Worm (Caenorhabditis elegans): Measurements from ENCODE around the gene F21C10.1.
"Not testable (repeated sequence)": the region's sequence is repeated elsewhere in the genome, so short reads cannot be mapped to it uniquely, and the experiment has no call there.

F21C10.1 gene

DNA sequence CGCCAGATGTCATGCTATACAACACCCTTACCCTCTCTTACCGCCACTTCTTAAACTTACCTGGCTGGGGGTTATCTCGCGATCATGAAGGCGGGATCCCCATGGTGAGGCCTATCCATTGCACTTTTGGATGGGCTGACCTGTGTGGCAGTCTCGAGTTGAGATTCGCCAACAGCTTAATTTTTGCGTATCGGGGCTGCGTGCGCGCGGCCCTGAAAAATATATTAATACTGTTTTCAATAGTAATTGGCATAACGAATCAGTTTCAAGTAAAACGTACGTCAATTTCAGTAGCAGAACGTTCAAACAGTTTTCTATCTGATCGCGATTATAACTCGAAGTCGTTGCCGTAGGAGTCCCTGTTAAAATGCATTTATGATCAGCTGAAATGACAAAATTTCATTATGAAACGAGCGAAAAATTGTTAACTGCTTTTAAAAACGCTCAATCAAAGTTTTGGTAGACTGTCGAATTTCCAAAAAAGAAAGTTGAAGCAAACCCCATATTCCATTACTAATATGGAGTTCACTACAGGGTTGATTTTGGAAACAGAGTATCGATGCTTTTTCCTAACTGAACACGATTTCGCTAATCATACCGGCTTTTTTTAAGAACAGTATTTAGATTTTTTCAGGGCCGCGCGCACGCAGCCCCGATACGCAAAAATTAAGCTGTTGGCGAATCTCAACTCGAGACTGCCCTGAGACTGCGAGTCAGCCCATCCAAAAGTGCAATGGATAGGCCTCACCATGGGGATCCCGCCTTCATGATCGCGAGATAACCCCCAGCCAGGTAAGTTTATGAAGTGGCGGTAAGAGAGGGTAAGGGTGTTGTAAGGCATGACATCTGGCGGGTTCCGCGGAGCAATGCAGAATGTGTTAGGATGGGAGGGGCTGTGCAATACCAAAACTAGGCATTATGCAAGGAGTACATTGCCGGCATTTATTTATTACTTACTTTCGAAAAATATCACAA lies 41.0 kb upstream of the F21C10.1 start:
- TF ChIP-seq tra-1 (GFP tag; IDR thresholded peaks at IDR 0.05) (0 out of 2 replicates have a peak, but pooled peaks have one; percentile 11), lim-7 (GFP tag; IDR thresholded peaks at IDR 0.05) (peak; percentile 33; the same call in 1 of the 2 replicates), snpc-1.2 (GFP tag; IDR thresholded peaks at IDR 0.05) (peak; percentile 66), daf-19 (GFP tag; conservative IDR thresholded peaks at IDR 0.05) (0 out of 2 replicates have a peak, but pooled peaks have one; percentile 51), set-16 (GFP tag; IDR thresholded peaks at IDR 0.05) (peak; percentile 30), mes-2 (tag; optimal IDR thresholded peaks at IDR 0.05; ENCODE audit: poor library complexity, severe bottlenecking) (peak; percentile 15), unc-62 (GFP tag; optimal IDR thresholded peaks at IDR 0.05 in 1 of 2) (peak in 1 of 2 experiments; percentile 49), zfp-3 (GFP tag; conservative IDR thresholded peaks at IDR 0.05) (peak; percentile 82), mdt-29 (GFP tag; IDR thresholded peaks at IDR 0.05) (peak; percentile 11; the same call in 1 of the 2 replicates), lin-38 (GFP tag; IDR thresholded peaks at IDR 0.05) (0 out of 2 replicates have a peak, but pooled peaks have one; percentile 16), egl-43 (GFP tag; IDR thresholded peaks at IDR 0.05) (peak; percentile 64; the same call in 1 of the 2 replicates), ctbp-1 (GFP tag; IDR thresholded peaks at IDR 0.05) (peak; percentile 31; the same call in 1 of the 2 replicates), ceh-44 (GFP tag; IDR thresholded peaks at IDR 0.05) (0 out of 2 replicates have a peak, but pooled peaks have one; percentile 4)
- not testable (repeated sequence) for TF ChIP-seq unc-62 (tag; optimal IDR thresholded peaks at IDR 0.05)

ce11 chrV:9092209-9092608 lies 39.9 kb upstream of the F21C10.1 start, which contains the start of gene T27E4.1:
Gene T27E4.1, plus strand, starts transcription at chrV:9092345.
- TF ChIP-seq ctbp-1 (GFP tag; IDR thresholded peaks at IDR 0.05) (no peak), nhr-10 (tag; optimal IDR thresholded peaks at IDR 0.05) (no peak), dmd-9 (GFP tag; IDR thresholded peaks at IDR 0.05) (no peak), ceh-32 (tag; optimal IDR thresholded peaks at IDR 0.05; ENCODE audit: poor library complexity) (no peak), daf-12 (tag; optimal IDR thresholded peaks at IDR 0.05) (no peak), fkh-10 (GFP tag; optimal IDR thresholded peaks at IDR 0.05) (peak; percentile 30), unc-39 (tag; optimal IDR thresholded peaks at IDR 0.05) (no peak), ceh-20 (GFP tag; IDR thresholded peaks at IDR 0.05) (0 out of 2 replicates have a peak, but pooled peaks have one; percentile 21), nhr-41 (GFP tag; IDR thresholded peaks at IDR 0.05) (no peak), Y48G9A.11 (GFP tag; IDR thresholded peaks at IDR 0.05) (no peak), hmg-1.1 (GFP tag; IDR thresholded peaks at IDR 0.05) (no peak), nhr-25 (tag; optimal IDR thresholded peaks at IDR 0.05; ENCODE audit: borderline replicate concordance, insufficient read depth) (no peak), snpc-1.2 (GFP tag; IDR thresholded peaks at IDR 0.05) (no peak), dve-1 (tag; optimal IDR thresholded peaks at IDR 0.05; ENCODE audit: insufficient read depth) (no peak), mep-1 (tag; optimal IDR thresholded peaks at IDR 0.05) (peak; percentile 12), ZK546.5 (tag; optimal IDR thresholded peaks at IDR 0.05) (no peak), T20F7.1 (GFP tag; optimal IDR thresholded peaks at IDR 0.05) (no peak), lim-7 (GFP tag; IDR thresholded peaks at IDR 0.05) (no peak), duxl-1 (tag; optimal IDR thresholded peaks at IDR 0.05; ENCODE audit: poor library complexity) (no peak), aly-2 (tag; optimal IDR thresholded peaks at IDR 0.05) (no peak), D1046.2 (GFP tag; IDR thresholded peaks at IDR 0.05) (no peak), hlh-30 (tag; optimal IDR thresholded peaks at IDR 0.05; ENCODE audit: insufficient read depth) (peak; percentile 31)

- peak; percentile 52; the same call in 1 of the 2 replicates for TF ChIP-seq lin-1 (GFP tag; IDR thresholded peaks at IDR 0.05)
- peak; percentile 91 for TF ChIP-seq hlh-11 (tag; optimal IDR thresholded peaks at IDR 0.05)
- TF ChIP-seq daf-16 (GFP tag; optimal IDR thresholded peaks at IDR 0.05), result peak in 1 of 2 experiments; percentile 95
- peak; percentile 99 for TF ChIP-seq daf-16 (tag; optimal IDR thresholded peaks at IDR 0.05)
- TF ChIP-seq dmd-6 (GFP tag; IDR thresholded peaks at IDR 0.05), result peak; percentile 79
- TF ChIP-seq mdl-1 (tag; optimal IDR thresholded peaks at IDR 0.05), result peak in 1 of 2 experiments; percentile 83
- TF ChIP-seq nhr-111 (GFP tag; optimal IDR thresholded peaks at IDR 0.05), result no peak
- TF ChIP-seq sdz-12 (GFP tag; optimal IDR thresholded peaks at IDR 0.05), result no peak
- no peak for TF ChIP-seq nhr-6 (tag; optimal IDR thresholded peaks at IDR 0.05)
- TF ChIP-seq lsy-2 (tag; optimal IDR thresholded peaks at IDR 0.05), result peak; percentile 7 to 68
- no peak for TF ChIP-seq zfp-3 (GFP tag; conservative IDR thresholded peaks at IDR 0.05)
- peak; percentile 80 for TF ChIP-seq nhr-28 (tag; optimal IDR thresholded peaks at IDR 0.05)
- 0 out of 2 replicates have a peak, but pooled peaks have one; percentile 53 for TF ChIP-seq mdt-29 (GFP tag; IDR thresholded peaks at IDR 0.05)
Measured at ce11 chrV:9094060-9094628, 38.0 kb upstream of the F21C10.1 start.
